Worm (Caenorhabditis elegans): ENCODE measurements around the gene cyp-33E2.

- TF ChIP-seq skn-1 (tag; optimal IDR thresholded peaks at IDR 0.05): no peak
- no peak for TF ChIP-seq nhr-12 (tag; optimal IDR thresholded peaks at IDR 0.05)
- TF ChIP-seq ZK546.5 (tag; optimal IDR thresholded peaks at IDR 0.05): no peak
- TF ChIP-seq ama-1 (optimal IDR thresholded peaks at IDR 0.05): no peak
- no peak for TF ChIP-seq nhr-23 (tag; optimal IDR thresholded peaks at IDR 0.05)
- no peak for TF ChIP-seq elt-3 (tag; optimal IDR thresholded peaks at IDR 0.05)
- TF ChIP-seq gmeb-1 (tag; optimal IDR thresholded peaks at IDR 0.05): no peak
- TF ChIP-seq nhr-77 (tag; optimal IDR thresholded peaks at IDR 0.05): no peak
- no peak for TF ChIP-seq nhr-237 (tag; optimal IDR thresholded peaks at IDR 0.05)
- no peak for TF ChIP-seq zag-1 (tag; optimal IDR thresholded peaks at IDR 0.05)
- TF ChIP-seq R02D3.7 (tag; optimal IDR thresholded peaks at IDR 0.05): no peak
- TF ChIP-seq alr-1 (tag; optimal IDR thresholded peaks at IDR 0.05): no peak
Measured at ce11 chrIV:8654115-8654628, 42.0 kb downstream of the cyp-33E2 start, which contains the start of gene C49C8.1.

Measured in whole organism, L2 larva.